Fruit fly (Drosophila melanogaster): Measurements from ENCODE around the gene CG14740.

dm6 chr3R:12062844-12063243 lies at the start of gene CG14740:
- TF ChIP-seq h (optimal IDR thresholded peaks at IDR 0.05) (no peak), Myc (optimal IDR thresholded peaks at IDR 0.05) (no peak), psq (optimal IDR thresholded peaks at IDR 0.05) (no peak)
